Worm (Caenorhabditis elegans) whole organism, early embryonic: ENCODE data around the gene B0252.11.
A peak's percentile ranks its signal among the peaks of the same experiment; 100 is the strongest.

Source experiments
- B0310.2 ChIP-seq: sonication (generic microtip); optimal IDR thresholded peaks from 2 replicates; lab custom pipeline; 2016; ENCODE audit warnings: mild to moderate bottlenecking, missing genetic modification characterization, missing compliant biosample characterization
- F13C5.2 ChIP-seq: sonication (generic microtip); optimal IDR thresholded peaks from 2 replicates; lab custom pipeline; 2017; ENCODE audit warnings: mild to moderate bottlenecking, missing genetic modification characterization, inconsistent platforms, missing compliant biosample characterization
- aly-1 ChIP-seq: sonication (generic microtip); optimal IDR thresholded peaks from 2 replicates; lab custom pipeline; 2016; ENCODE audit warnings: missing genetic modification characterization, missing compliant biosample characterization
- ama-1 ChIP-seq: fragments of 150-350 bp; optimal IDR thresholded peaks from 2 replicates; lab custom pipeline; 2014
- ceh-13 ChIP-seq: fragments of 200-800 bp; sonication (Bioruptor generic); optimal IDR thresholded peaks from 2 replicates; lab custom pipeline; 2018; ENCODE audit warnings: mild to moderate bottlenecking, missing genetic modification characterization, missing compliant biosample characterization
- ceh-36 ChIP-seq: sonication (generic microtip); optimal IDR thresholded peaks from 2 replicates; lab custom pipeline; 2016; ENCODE audit warnings: missing genetic modification characterization, inconsistent platforms, missing compliant biosample characterization
- ets-7 ChIP-seq: sonication (generic microtip); optimal IDR thresholded peaks from 2 replicates; lab custom pipeline; 2016; ENCODE audit warnings: missing genotype, missing genetic modification characterization, missing compliant biosample characterization
- flt-1 ChIP-seq: fragments of 200-800 bp; sonication (Bioruptor generic); IDR thresholded peaks from 2 replicates; pipeline ENCODE4 v1.3.6; 2022; ENCODE audit warnings: missing genetic modification characterization, missing compliant biosample characterization
- hmbx-1 ChIP-seq: sonication (generic microtip); optimal IDR thresholded peaks from 2 replicates; lab custom pipeline; 2016; ENCODE audit warnings: mild to moderate bottlenecking, missing genetic modification characterization, missing compliant biosample characterization
- hmg-4 ChIP-seq: fragments of 200-800 bp; sonication (Bioruptor generic); optimal IDR thresholded peaks from 2 replicates; lab custom pipeline; 2018; ENCODE audit warnings: mild to moderate bottlenecking, missing genetic modification characterization, missing compliant biosample characterization
- hnd-1 ChIP-seq: sonication (generic microtip); optimal IDR thresholded peaks from 2 replicates; lab custom pipeline; 2016; ENCODE audit warnings: missing genetic modification characterization, missing compliant biosample characterization
- pes-1 ChIP-seq: fragments of 200-800 bp; sonication (Bioruptor generic); IDR thresholded peaks from 2 replicates; pipeline ENCODE4 v1.3.6; 2022; ENCODE audit warnings: missing genetic modification reagents, missing genetic modification characterization, missing compliant biosample characterization
- scrt-1 ChIP-seq: fragments of 200-800 bp; sonication (Bioruptor generic); IDR thresholded peaks from 2 replicates; pipeline ENCODE4 v1.3.6; 2022; ENCODE audit warnings: missing genetic modification characterization, missing compliant biosample characterization
- sea-1 ChIP-seq: fragments of 200-800 bp; sonication (Bioruptor generic); conservative IDR thresholded peaks from 2 replicates; pipeline ENCODE4 v1.3.6; 2022; ENCODE audit warnings: missing genetic modification characterization, missing compliant biosample characterization
- tbx-11 ChIP-seq: fragments of 200-800 bp; sonication (Bioruptor generic); IDR thresholded peaks from 2 replicates; pipeline ENCODE4 v1.3.6; 2022; ENCODE audit warnings: missing genetic modification characterization, missing compliant biosample characterization
- tbx-37 ChIP-seq: fragments of 200-800 bp; sonication (Bioruptor generic); conservative IDR thresholded peaks from 2 replicates; pipeline ENCODE4 v1.3.6; 2022; ENCODE audit warnings: missing genetic modification reagents, missing genetic modification characterization, missing compliant biosample characterization
- tra-4 ChIP-seq: sonication (generic microtip); optimal IDR thresholded peaks from 2 replicates; lab custom pipeline; 2017; ENCODE audit warnings: missing genetic modification characterization, missing compliant biosample characterization

The B0252.11 gene

ce11 chrII:6898017-6898779 lies 19.4 kb downstream of the B0252.11 start, which contains the start of gene hrpl-1:
TSS of gene hrpl-1 (plus strand) at chrII:6898729.
- TF ChIP-seq hnd-1 (tag; lab: Kevin White, UChicago), result peak; percentile 3
- TF ChIP-seq B0310.2, result no peak
- TF ChIP-seq aly-1 (tag; lab: Kevin White, UChicago), result peak; percentile 25
- peak; percentile 80 for TF ChIP-seq scrt-1 (GFP tag; lab: Robert Waterston, UW)
- 0 out of 2 replicates have a peak, but pooled peaks have one; percentile 72 for TF ChIP-seq sea-1 (GFP tag; lab: Robert Waterston, UW)
- no peak for TF ChIP-seq tra-4 (tag; lab: Kevin White, UChicago)
- no peak for TF ChIP-seq ets-7 (tag; lab: Kevin White, UChicago)
- TF ChIP-seq ama-1 (lab: Kevin White, UChicago), result no peak
- TF ChIP-seq tbx-11 (GFP tag; lab: Robert Waterston, UW), result peak; percentile 69
- TF ChIP-seq flt-1, result peak; percentile 74
- TF ChIP-seq ceh-13 (GFP tag; lab: Kevin White, UChicago), result peak; percentile 27
- no peak for TF ChIP-seq F13C5.2 (tag; lab: Kevin White, UChicago)
- TF ChIP-seq pes-1 (GFP tag; lab: Robert Waterston, UW), result no peak; the same call in 1 of the 2 replicates
- TF ChIP-seq hmg-4 (GFP tag; lab: Kevin White, UChicago), result peak; percentile 63
- TF ChIP-seq hmbx-1 (tag; lab: Kevin White, UChicago), result peak; percentile 4
- TF ChIP-seq ceh-36 (tag; lab: Kevin White, UChicago), result peak; percentile 89
- TF ChIP-seq tbx-37, result no peak; the same call in 1 of the 2 replicates

ce11 chrII:6897507-6897906 lies 20.1 kb downstream of the B0252.11 start, which contains the start of gene C44B7.11:
TSS of gene C44B7.11 (minus strand) at chrII:6897540.
- TF ChIP-seq pes-1 (GFP tag; lab: Robert Waterston, UW), result no peak
- TF ChIP-seq ceh-13 (GFP tag; lab: Kevin White, UChicago), result no peak
- no peak for TF ChIP-seq hmg-4 (GFP tag; lab: Kevin White, UChicago)
- TF ChIP-seq tbx-37, result no peak
- TF ChIP-seq ceh-36 (tag; lab: Kevin White, UChicago), result no peak
- no peak for TF ChIP-seq ets-7 (tag; lab: Kevin White, UChicago)
- TF ChIP-seq B0310.2, result no peak
- TF ChIP-seq ama-1 (lab: Kevin White, UChicago), result no peak
- no peak for TF ChIP-seq flt-1
- TF ChIP-seq sea-1 (GFP tag; lab: Robert Waterston, UW), result no peak
- TF ChIP-seq aly-1 (tag; lab: Kevin White, UChicago), result no peak
- no peak for TF ChIP-seq hmbx-1 (tag; lab: Kevin White, UChicago)
- TF ChIP-seq tra-4 (tag; lab: Kevin White, UChicago), result no peak

ce11 chrII:6893589-6894245 lies 23.9 kb downstream of the B0252.11 start, which contains the start of gene adal-1:
TSS of gene adal-1 (minus strand) at chrII:6893639.
- TF ChIP-seq hnd-1 (tag; lab: Kevin White, UChicago) (no peak), hmg-4 (GFP tag; lab: Kevin White, UChicago) (no peak), F13C5.2 (tag; lab: Kevin White, UChicago) (no peak), ceh-36 (tag; lab: Kevin White, UChicago) (no peak), tbx-37 (no peak), B0310.2 (no peak), ets-7 (tag; lab: Kevin White, UChicago) (no peak), flt-1 (no peak), hmbx-1 (tag; lab: Kevin White, UChicago) (no peak), tbx-11 (GFP tag; lab: Robert Waterston, UW) (no peak), scrt-1 (GFP tag; lab: Robert Waterston, UW) (no peak), pes-1 (GFP tag; lab: Robert Waterston, UW) (no peak), sea-1 (GFP tag; lab: Robert Waterston, UW) (no peak), tra-4 (tag; lab: Kevin White, UChicago) (no peak), aly-1 (tag; lab: Kevin White, UChicago) (no peak), ama-1 (lab: Kevin White, UChicago) (no peak), ceh-13 (GFP tag; lab: Kevin White, UChicago) (no peak)

- TF ChIP-seq hmbx-1 (tag; lab: Kevin White, UChicago) (no peak), flt-1 (no peak), hnd-1 (tag; lab: Kevin White, UChicago) (no peak), scrt-1 (GFP tag; lab: Robert Waterston, UW) (no peak), sea-1 (GFP tag; lab: Robert Waterston, UW) (no peak), aly-1 (tag; lab: Kevin White, UChicago) (no peak), tra-4 (tag; lab: Kevin White, UChicago) (no peak)
Observed at ce11 chrII:6891838-6892237, 25.8 kb downstream of the B0252.11 start.

- TF ChIP-seq ets-7 (tag; lab: Kevin White, UChicago) (no peak), tbx-11 (GFP tag; lab: Robert Waterston, UW) (no peak), ceh-36 (tag; lab: Kevin White, UChicago) (no peak), scrt-1 (GFP tag; lab: Robert Waterston, UW) (no peak), tra-4 (tag; lab: Kevin White, UChicago) (no peak), F13C5.2 (tag; lab: Kevin White, UChicago) (no peak), hmg-4 (GFP tag; lab: Kevin White, UChicago) (no peak), tbx-37 (no peak)
Observed at ce11 chrII:6891176-6891575, 26.4 kb downstream of the B0252.11 start.

ce11 chrII:6890095-6890494 lies 27.5 kb downstream of the B0252.11 start, which contains the start of gene acer-1:
TSS of gene acer-1 (minus strand) at chrII:6890400.
- TF ChIP-seq hnd-1 (tag; lab: Kevin White, UChicago), result no peak
- TF ChIP-seq B0310.2, result no peak
- TF ChIP-seq tbx-11 (GFP tag; lab: Robert Waterston, UW), result no peak
- no peak for TF ChIP-seq tra-4 (tag; lab: Kevin White, UChicago)
- no peak for TF ChIP-seq ceh-36 (tag; lab: Kevin White, UChicago)
- TF ChIP-seq scrt-1 (GFP tag; lab: Robert Waterston, UW), result no peak
- no peak for TF ChIP-seq flt-1
- TF ChIP-seq ceh-13 (GFP tag; lab: Kevin White, UChicago), result no peak
- TF ChIP-seq F13C5.2 (tag; lab: Kevin White, UChicago), result no peak
- TF ChIP-seq sea-1 (GFP tag; lab: Robert Waterston, UW), result no peak
- no peak for TF ChIP-seq hmg-4 (GFP tag; lab: Kevin White, UChicago)
- TF ChIP-seq tbx-37, result no peak
